Worm (Caenorhabditis elegans): Measurements from ENCODE around the gene F15A4.10.

- no peak for TF ChIP-seq ztf-11 (tag; optimal IDR thresholded peaks at IDR 0.05)
- TF ChIP-seq unc-62 (GFP tag; optimal IDR thresholded peaks at IDR 0.05): no peak
- no peak for TF ChIP-seq nhr-12 (tag; optimal IDR thresholded peaks at IDR 0.05)
- no peak for TF ChIP-seq nhr-11 (tag; optimal IDR thresholded peaks at IDR 0.05)
- TF ChIP-seq nhr-77 (tag; optimal IDR thresholded peaks at IDR 0.05): no peak
- no peak for TF ChIP-seq ceh-82 (tag; optimal IDR thresholded peaks at IDR 0.05)
- TF ChIP-seq alr-1 (tag; optimal IDR thresholded peaks at IDR 0.05; ENCODE audit: borderline replicate concordance): no peak
- TF ChIP-seq C04F5.9 (tag; optimal IDR thresholded peaks at IDR 0.05): no peak
- TF ChIP-seq nhr-76 (tag; optimal IDR thresholded peaks at IDR 0.05): no peak
Observed at ce11 chrII:12449849-12450248, 35.1 kb downstream of the F15A4.10 start, which contains the start of gene sre-34.
